Worm (Caenorhabditis elegans) whole organism, L4/young adult: ENCODE measurements around the gene B0281.5.

Experiments used
- dao-5 ChIP-seq: sonication (generic microtip); optimal IDR thresholded peaks from 2 replicates; lab custom pipeline; 2016; ENCODE audit warnings: missing genotype, missing genetic modification characterization, moderate library complexity, missing compliant biosample characterization
- him-1 ChIP-seq: sonication (generic microtip); optimal IDR thresholded peaks from 2 replicates; lab custom pipeline; 2016; ENCODE audit warnings: missing genotype, missing genetic modification reagents, missing genetic modification characterization, missing compliant biosample characterization

ce11 chrII:2273750-2274149 is 27.0 kb downstream of the B0281.5 start:
- no peak for TF ChIP-seq him-1
- no peak for TF ChIP-seq dao-5 (tag; lab: Kevin White, UChicago)
